Fruit fly (Drosophila melanogaster) whole organism: Measurements from ENCODE around the gene TotM.

ENCODE experiments used
- Dll ChIP-seq: fragments of >200 bp; optimal IDR thresholded peaks from 2 replicates; lab custom pipeline; 2017
- EcR ChIP-seq, 2 experiments: fragments of >200 bp; optimal IDR thresholded peaks; 2 replicates each; lab custom pipeline; 2017; ENCODE audit warnings: missing biosample characterization in 2 of 2, missing genetic modification characterization in 2 of 2, missing genetic modification reagents in 2 of 2
- pan ChIP-seq: fragments of >200 bp; optimal IDR thresholded peaks from 2 replicates; lab custom pipeline; 2017
- usp ChIP-seq: fragments of >200 bp; optimal IDR thresholded peaks from 2 replicates; lab custom pipeline; 2017; ENCODE audit warnings: missing biosample characterization, missing genetic modification characterization, mixed read lengths

DNA sequence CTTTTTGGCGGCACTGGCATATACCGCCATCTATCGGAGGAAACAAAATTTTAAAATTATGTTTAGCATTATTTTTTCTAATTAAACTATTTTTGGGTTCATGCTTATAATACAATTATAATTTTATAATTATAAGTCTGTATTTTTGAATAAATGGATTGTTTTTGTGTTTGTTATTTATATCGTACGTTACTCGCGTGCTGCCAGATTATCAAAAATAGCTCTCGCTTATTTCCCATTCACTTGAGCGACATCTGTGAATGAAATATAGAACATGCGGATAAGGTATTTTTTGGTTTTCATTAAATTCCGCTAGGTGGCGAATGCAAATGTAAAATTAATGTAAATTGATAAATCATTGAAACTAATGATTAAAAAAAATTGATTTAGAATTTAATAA is 36.2 kb downstream of the TotM start:
- TF ChIP-seq Dll (no peak), pan (lab: Kevin White, UChicago) (no peak), EcR (GFP tag; optimal IDR thresholded peaks at IDR 0.05; lab: Kevin White, UChicago) (no peak), usp (no peak)
